Fruit fly (Drosophila melanogaster) whole organism, wandering third instar larva: ENCODE results near the gene hry.

Experiments used
- Abd-B ChIP-seq: fragments of >200 bp; optimal IDR thresholded peaks from 2 replicates; lab custom pipeline; 2017; ENCODE audit warnings: missing biosample characterization, missing genetic modification characterization
- CG32264 ChIP-seq: fragments of 200-800 bp; sonication (Bioruptor generic); optimal IDR thresholded peaks from 2 replicates; lab custom pipeline; 2016; ENCODE audit warnings: missing biosample characterization, missing genetic modification characterization
- CG9705 ChIP-seq: fragments of 200-800 bp; sonication (Bioruptor generic); optimal IDR thresholded peaks from 2 replicates; lab custom pipeline; 2018; ENCODE audit warnings: missing biosample characterization, mild to moderate bottlenecking, missing genetic modification characterization
- CrebA ChIP-seq: fragments of 200-800 bp; sonication (Bioruptor generic); optimal IDR thresholded peaks from 2 replicates; lab custom pipeline; 2016; ENCODE audit warnings: missing biosample characterization, mild to moderate bottlenecking, missing genetic modification characterization, borderline replicate concordance
- Dfd ChIP-seq: fragments of >200 bp; optimal IDR thresholded peaks from 2 replicates; lab custom pipeline; 2017; ENCODE audit warnings: missing biosample characterization, missing genetic modification characterization
- Dif ChIP-seq: fragments of 200-275, 200-300 bp; sonication (Bioruptor generic); optimal IDR thresholded peaks from 2 replicates; lab custom pipeline; 2018; ENCODE audit warnings: missing biosample characterization, missing genetic modification characterization; ENCODE audit not compliant: partially characterized antibody
- HLH106 ChIP-seq: fragments of 200-800 bp; optimal IDR thresholded peaks from 3 replicates; lab custom pipeline; 2019; ENCODE audit warnings: missing biosample characterization, mild to moderate bottlenecking, missing genetic modification characterization, moderate library complexity
- Hnf4 ChIP-seq: fragments of 200-800 bp; sonication (Bioruptor generic); optimal IDR thresholded peaks from 2 replicates; lab custom pipeline; 2016; ENCODE audit warnings: missing biosample characterization, mild to moderate bottlenecking, missing genetic modification characterization
- Hr78 ChIP-seq: fragments of >200 bp; optimal IDR thresholded peaks from 2 replicates; lab custom pipeline; 2017; ENCODE audit warnings: missing biosample characterization, missing genetic modification characterization
- Hr83 ChIP-seq: fragments of 200-300 bp; sonication (Bioruptor generic); optimal IDR thresholded peaks from 2 replicates; lab custom pipeline; 2016; ENCODE audit warnings: missing biosample characterization, mild to moderate bottlenecking, missing genetic modification characterization, moderate library complexity; ENCODE audit not compliant: poor library complexity, severe bottlenecking
- Jra ChIP-seq: sonication (Bioruptor generic); optimal IDR thresholded peaks from 2 replicates; lab custom pipeline; 2016; ENCODE audit warnings: missing biosample characterization, missing genetic modification characterization
- Mio ChIP-seq: sonication (Bioruptor generic); optimal IDR thresholded peaks from 2 replicates; lab custom pipeline; 2016; ENCODE audit warnings: missing biosample characterization, missing genetic modification characterization
- Myc ChIP-seq: fragments of >200 bp; optimal IDR thresholded peaks from 2 replicates; lab custom pipeline; 2017
- N ChIP-seq: fragments of >200 bp; optimal IDR thresholded peaks from 2 replicates; lab custom pipeline; 2018; ENCODE audit warnings: missing biosample characterization, missing external identifiers, missing genetic modification characterization
- OdsH ChIP-seq: fragments of 200-800 bp; sonication (Bioruptor generic); optimal IDR thresholded peaks from 2 replicates; lab custom pipeline; 2016; ENCODE audit warnings: missing biosample characterization, mild to moderate bottlenecking, missing genetic modification characterization
- Rel ChIP-seq, 2 experiments: fragments of 200-800 bp; sonication (Bioruptor generic) in 1 of 2; optimal IDR thresholded peaks; 2 replicates in 1 of 2; 3 replicates in 1 of 2; lab custom pipeline; 2016 to 2019; ENCODE audit warnings: mild to moderate bottlenecking in 2 of 2, missing biosample characterization in 2 of 2, missing genetic modification characterization in 2 of 2, moderate library complexity in 1 of 2
- Sp1 ChIP-seq: fragments of 200-800 bp; sonication (Bioruptor generic); optimal IDR thresholded peaks from 3 replicates; lab custom pipeline; 2019; ENCODE audit warnings: missing biosample characterization, mild to moderate bottlenecking, missing genetic modification characterization, moderate library complexity
- Vsx2 ChIP-seq: fragments of 200-300, 225-300 bp; sonication (Bioruptor generic); optimal IDR thresholded peaks from 2 replicates; lab custom pipeline; 2018; ENCODE audit warnings: missing biosample characterization, missing genetic modification characterization; ENCODE audit not compliant: partially characterized antibody
- br ChIP-seq: fragments of 200-800 bp; sonication (Bioruptor generic); optimal IDR thresholded peaks from 2 replicates; lab custom pipeline; 2016; ENCODE audit warnings: missing biosample characterization, missing genetic modification characterization
- brk ChIP-seq: fragments of 200-800 bp; sonication (Bioruptor generic); optimal IDR thresholded peaks from 2 replicates; lab custom pipeline; 2016; ENCODE audit warnings: missing biosample characterization, mild to moderate bottlenecking, missing genetic modification characterization
- dl ChIP-seq, 2 experiments: fragments of 175-275, 200-275 bp in 1 of 2; fragments of 200-275 bp in 1 of 2; sonication (Bioruptor generic); optimal IDR thresholded peaks; lab custom pipeline; 2018; ENCODE audit warnings: mild to moderate bottlenecking in 2 of 2, missing biosample characterization in 2 of 2, missing genetic modification characterization in 2 of 2, moderate library complexity in 2 of 2; ENCODE audit not compliant: partially characterized antibody in 2 of 2, insufficient read depth in 1 of 2
- dmrt93B ChIP-seq: fragments of 200-800 bp; sonication (Bioruptor generic); optimal IDR thresholded peaks from 2 replicates; lab custom pipeline; 2018; ENCODE audit warnings: missing biosample characterization, mild to moderate bottlenecking, missing genetic modification characterization
- dsf ChIP-seq: sonication (Bioruptor generic); optimal IDR thresholded peaks from 2 replicates; lab custom pipeline; 2016; ENCODE audit warnings: missing biosample characterization, missing genetic modification characterization, borderline replicate concordance
- ey ChIP-seq: fragments of 200-800 bp; sonication (Bioruptor generic); optimal IDR thresholded peaks from 2 replicates; lab custom pipeline; 2016; ENCODE audit warnings: missing biosample characterization, missing genetic modification characterization
- foxo ChIP-seq, 2 experiments: fragments of 200-800 bp; sonication (Bioruptor generic); optimal IDR thresholded peaks; 2 replicates in 1 of 2; 3 replicates in 1 of 2; lab custom pipeline; 2016 to 2017; ENCODE audit warnings: missing biosample characterization in 2 of 2, missing genetic modification characterization in 2 of 2
- h ChIP-seq: fragments of 200-800 bp; sonication (Bioruptor generic); optimal IDR thresholded peaks from 3 replicates; lab custom pipeline; 2016; ENCODE audit warnings: missing biosample characterization, mild to moderate bottlenecking, missing genetic modification characterization
- jim ChIP-seq: fragments of 175-275, 200-325 bp; sonication (Bioruptor generic); optimal IDR thresholded peaks from 2 replicates; lab custom pipeline; 2016; ENCODE audit warnings: missing biosample characterization, mild to moderate bottlenecking, missing genetic modification characterization
- lola ChIP-seq: fragments of >200 bp; optimal IDR thresholded peaks from 2 replicates; lab custom pipeline; 2017; ENCODE audit warnings: missing biosample characterization, missing genetic modification characterization
- pan ChIP-seq: fragments of >200 bp; optimal IDR thresholded peaks from 2 replicates; lab custom pipeline; 2017
- psq ChIP-seq: fragments of 200-800 bp; sonication (Bioruptor generic); optimal IDR thresholded peaks from 3 replicates; lab custom pipeline; 2017; ENCODE audit warnings: missing biosample characterization, mild to moderate bottlenecking, missing genetic modification characterization, moderate library complexity
- rgr ChIP-seq: fragments of 200-800 bp; sonication (Bioruptor generic); optimal IDR thresholded peaks from 3 replicates; lab custom pipeline; 2016; ENCODE audit warnings: missing biosample characterization, mild to moderate bottlenecking, missing genetic modification characterization
- sage ChIP-seq: fragments of 200-800 bp; sonication (Bioruptor generic); optimal IDR thresholded peaks from 2 replicates; lab custom pipeline; 2016; ENCODE audit warnings: missing biosample characterization, mild to moderate bottlenecking, missing genetic modification characterization
- sv ChIP-seq: fragments of 200-800 bp; sonication (Bioruptor generic); optimal IDR thresholded peaks from 3 replicates; lab custom pipeline; 2016; ENCODE audit warnings: missing biosample characterization, missing genetic modification characterization
- tai ChIP-seq: sonication (Bioruptor generic); optimal IDR thresholded peaks from 2 replicates; lab custom pipeline; 2016; ENCODE audit warnings: missing biosample characterization, missing genetic modification characterization
- usp ChIP-seq: fragments of >200 bp; optimal IDR thresholded peaks from 2 replicates; lab custom pipeline; 2017; ENCODE audit warnings: missing biosample characterization, missing genetic modification characterization
- woc ChIP-seq: sonication (Bioruptor generic); optimal IDR thresholded peaks from 2 replicates; lab custom pipeline; 2016; ENCODE audit warnings: missing biosample characterization, mild to moderate bottlenecking, missing genetic modification characterization

The hry gene

dm6 chr3L:8703707-8704236 lies 28.2 kb downstream of the hry start:
- TF ChIP-seq Dfd (GFP tag; lab: Kevin White, UChicago) (no peak), HLH106 (tag; lab: Kevin White, UChicago) (no peak), brk (GFP tag; lab: Kevin White, UChicago) (no peak), dsf (GFP tag; lab: Kevin White, UChicago) (no peak), Rel (GFP tag; optimal IDR thresholded peaks at IDR 0.05; lab: Kevin White, UChicago) (no peak), Rel (tag; optimal IDR thresholded peaks at IDR 0.05; lab: Kevin White, UChicago) (no peak), Hr78 (no peak), CG32264 (GFP tag; lab: Kevin White, UChicago) (no peak), Hnf4 (GFP tag; lab: Kevin White, UChicago) (no peak), Abd-B (GFP tag; lab: Kevin White, UChicago) (no peak)

DNA sequence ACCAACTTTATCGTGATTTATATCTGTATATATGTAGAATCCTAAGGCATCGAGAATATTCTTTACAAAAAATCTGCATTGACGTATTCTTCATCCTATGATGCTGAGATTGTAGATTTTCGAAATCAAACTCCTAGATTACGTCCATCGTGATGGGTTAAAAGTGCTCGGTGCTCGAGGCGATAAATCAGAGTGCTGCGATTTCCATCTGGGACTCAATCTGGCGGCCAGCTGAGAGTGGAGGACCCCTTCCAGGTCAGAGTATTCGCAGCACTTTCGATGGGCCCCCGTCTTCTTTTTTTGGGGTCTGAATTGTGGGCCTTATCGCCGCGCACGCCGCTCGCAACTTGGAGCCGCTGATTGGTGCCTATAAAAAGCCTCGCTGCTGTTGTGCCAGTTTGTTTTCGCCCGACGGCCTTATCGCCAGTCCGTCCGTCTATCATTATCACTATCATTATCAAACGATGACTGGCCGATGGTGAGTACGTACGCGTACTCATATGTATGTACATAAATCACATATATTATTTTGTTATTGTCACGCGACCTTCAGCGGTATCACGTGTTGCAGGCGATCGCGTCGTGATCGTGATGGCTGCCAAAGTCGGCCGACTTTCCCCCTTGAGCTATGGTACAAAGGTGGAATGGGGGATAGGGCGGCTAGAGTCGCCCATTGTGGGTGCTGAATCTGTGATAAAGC lies 29.3 kb downstream of the hry start:
- no peak for TF ChIP-seq tai (GFP tag; lab: Kevin White, UChicago)
- no peak for TF ChIP-seq Sp1 (GFP tag; lab: Kevin White, UChicago)
- peak; percentile 11 for TF ChIP-seq Dif (GFP tag; lab: Kevin White, UChicago)
- TF ChIP-seq Jra (GFP tag; lab: Kevin White, UChicago) = peak; percentile 21
- peak; percentile 5 for TF ChIP-seq Hr83
- peak; percentile 53 for TF ChIP-seq CrebA (GFP tag; lab: Kevin White, UChicago)
- TF ChIP-seq Rel (GFP tag; optimal IDR thresholded peaks at IDR 0.05; lab: Kevin White, UChicago) = no peak
- TF ChIP-seq Rel (tag; optimal IDR thresholded peaks at IDR 0.05; lab: Kevin White, UChicago) = peak; percentile 63
- TF ChIP-seq br (GFP tag; lab: Kevin White, UChicago) = peak; percentile 5
- no peak for TF ChIP-seq OdsH (GFP tag; lab: Kevin White, UChicago)
- peak; percentile 89 for TF ChIP-seq h
- TF ChIP-seq rgr (GFP tag; lab: Kevin White, UChicago) = peak; percentile 3
- TF ChIP-seq Hnf4 (GFP tag; lab: Kevin White, UChicago) = peak; percentile 24
- TF ChIP-seq, all 38 proteins: peak for 9

dm6 chr3L:8707075-8707474 lies 31.5 kb downstream of the hry start:
- no peak for TF ChIP-seq Dfd (GFP tag; lab: Kevin White, UChicago)
- TF ChIP-seq Myc (lab: Kevin White, UChicago) = no peak
- no peak for TF ChIP-seq N
- TF ChIP-seq lola (GFP tag; lab: Kevin White, UChicago) = no peak
- TF ChIP-seq Jra (GFP tag; lab: Kevin White, UChicago) = no peak
- TF ChIP-seq Dif (GFP tag; lab: Kevin White, UChicago) = no peak
- no peak for TF ChIP-seq sv (GFP tag; lab: Kevin White, UChicago)
- no peak for TF ChIP-seq usp
- TF ChIP-seq sage = no peak
- no peak for TF ChIP-seq Sp1 (GFP tag; lab: Kevin White, UChicago)
- TF ChIP-seq foxo (GFP tag; optimal IDR thresholded peaks at IDR 0.05; lab: Kevin White, UChicago) = no peak
- TF ChIP-seq Hr78 = no peak
- no peak for TF ChIP-seq dmrt93B (GFP tag; lab: Kevin White, UChicago)
- TF ChIP-seq CrebA (GFP tag; lab: Kevin White, UChicago) = no peak

DNA sequence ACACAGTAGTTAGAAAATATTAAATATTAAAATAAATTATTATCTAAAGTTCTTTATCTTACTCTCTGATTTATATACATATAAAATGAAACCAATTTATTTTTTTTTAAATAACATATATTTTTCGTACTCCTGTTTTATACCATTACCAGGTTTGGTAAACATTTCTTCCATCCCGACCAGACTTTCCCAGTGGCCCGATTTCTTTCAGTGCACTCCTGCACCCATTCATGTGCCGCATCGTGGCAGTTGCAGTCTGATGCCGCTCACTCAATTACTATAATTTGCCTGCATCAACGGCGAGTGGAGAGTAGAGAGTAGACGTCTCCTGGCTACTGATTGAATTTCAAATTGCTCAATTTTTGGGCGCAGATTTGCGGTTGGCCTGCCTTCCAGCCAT lies 32.3 kb downstream of the hry start:
- no peak for TF ChIP-seq CG32264 (GFP tag; lab: Kevin White, UChicago)
- peak; percentile 34 for TF ChIP-seq Sp1 (GFP tag; lab: Kevin White, UChicago)
- TF ChIP-seq Hr83 = no peak
- no peak for TF ChIP-seq Myc (lab: Kevin White, UChicago)
- no peak for TF ChIP-seq Dfd (GFP tag; lab: Kevin White, UChicago)
- TF ChIP-seq woc (GFP tag; lab: Kevin White, UChicago) = no peak
- TF ChIP-seq sv (GFP tag; lab: Kevin White, UChicago) = no peak
- no peak for TF ChIP-seq lola (GFP tag; lab: Kevin White, UChicago)
- TF ChIP-seq Hr78 = no peak
- TF ChIP-seq N = no peak
- TF ChIP-seq jim (GFP tag; lab: Kevin White, UChicago) = no peak
- no peak for TF ChIP-seq Rel (GFP tag; optimal IDR thresholded peaks at IDR 0.05; lab: Kevin White, UChicago)
- no peak for TF ChIP-seq Rel (tag; optimal IDR thresholded peaks at IDR 0.05; lab: Kevin White, UChicago)
- no peak for TF ChIP-seq Vsx2 (GFP tag; lab: Kevin White, UChicago)
- no peak for TF ChIP-seq Dif (GFP tag; lab: Kevin White, UChicago)
- TF ChIP-seq HLH106 (tag; lab: Kevin White, UChicago) = peak; percentile 26
- no peak for TF ChIP-seq OdsH (GFP tag; lab: Kevin White, UChicago)
- no peak for TF ChIP-seq usp
- no peak for TF ChIP-seq Abd-B (GFP tag; lab: Kevin White, UChicago)
- no peak for TF ChIP-seq ey (GFP tag; lab: Kevin White, UChicago)
- TF ChIP-seq br (GFP tag; lab: Kevin White, UChicago) = no peak
- TF ChIP-seq tai (GFP tag; lab: Kevin White, UChicago) = no peak
- no peak for TF ChIP-seq CG9705 (GFP tag; lab: Kevin White, UChicago)
- no peak for TF ChIP-seq h
- no peak for TF ChIP-seq dmrt93B (GFP tag; lab: Kevin White, UChicago)
- TF ChIP-seq rgr (GFP tag; lab: Kevin White, UChicago) = peak; percentile 11
- TF ChIP-seq foxo (GFP tag; optimal IDR thresholded peaks at IDR 0.05; lab: Kevin White, UChicago) = peak in 1 of 2 experiments; percentile 19
- TF ChIP-seq dl (GFP tag; optimal IDR thresholded peaks at IDR 0.05; lab: Kevin White, UChicago; ENCODE audit: insufficient read depth in 1 of 2, partially characterized antibody in 2 of 2) = no peak
- peak; percentile 15 for TF ChIP-seq psq (GFP tag; lab: Kevin White, UChicago)
- no peak for TF ChIP-seq pan (lab: Kevin White, UChicago)
- no peak for TF ChIP-seq Mio
- TF ChIP-seq Jra (GFP tag; lab: Kevin White, UChicago) = no peak
- no peak for TF ChIP-seq brk (GFP tag; lab: Kevin White, UChicago)
